Worm (Caenorhabditis elegans) whole organism, L3 larva: ENCODE measurements around the gene R09E10.2.

Source experiments
- R02D3.7 ChIP-seq: fragments of 150-350 bp; optimal IDR thresholded peaks from 2 replicates; lab custom pipeline; 2014; ENCODE audit warnings: missing biosample characterization, missing genetic modification characterization
- ZK546.5 ChIP-seq: sonication (generic microtip); optimal IDR thresholded peaks from 2 replicates; lab custom pipeline; 2017; ENCODE audit warnings: missing biosample characterization, missing genetic modification characterization
- aly-2 ChIP-seq: fragments of 150-350 bp; optimal IDR thresholded peaks from 2 replicates; lab custom pipeline; 2014; ENCODE audit warnings: missing biosample characterization, missing genetic modification characterization
- ama-1 ChIP-seq: fragments of 150-350 bp; optimal IDR thresholded peaks from 2 replicates; lab custom pipeline; 2018
- ceh-16 ChIP-seq: sonication (generic microtip); optimal IDR thresholded peaks from 2 replicates; lab custom pipeline; 2017; ENCODE audit warnings: missing biosample characterization, missing genetic modification characterization
- ceh-28 ChIP-seq: fragments of 150-350 bp; optimal IDR thresholded peaks from 2 replicates; lab custom pipeline; 2014; ENCODE audit warnings: missing biosample characterization, missing genetic modification reagents, missing genetic modification characterization
- ceh-82 ChIP-seq: fragments of 150-350 bp; optimal IDR thresholded peaks from 2 replicates; lab custom pipeline; 2014; ENCODE audit warnings: missing biosample characterization, missing genetic modification characterization
- ceh-9 ChIP-seq: sonication (generic microtip); optimal IDR thresholded peaks from 2 replicates; lab custom pipeline; 2018; ENCODE audit warnings: missing biosample characterization, missing genetic modification characterization
- daf-12 ChIP-seq: fragments of 150-350 bp; optimal IDR thresholded peaks from 2 replicates; lab custom pipeline; 2014; ENCODE audit warnings: missing biosample characterization, missing genetic modification reagents, missing genetic modification characterization
- egl-27 ChIP-seq: sonication (generic microtip); optimal IDR thresholded peaks from 4 replicates; lab custom pipeline; 2017; ENCODE audit warnings: missing biosample characterization, missing genetic modification reagents, missing genetic modification characterization
- egl-5 ChIP-seq: fragments of 150-350 bp; optimal IDR thresholded peaks from 2 replicates; lab custom pipeline; 2017; ENCODE audit warnings: missing biosample characterization, missing genetic modification reagents, missing genetic modification characterization, inconsistent platforms
- elt-1 ChIP-seq: fragments of 150-350 bp; optimal IDR thresholded peaks from 2 replicates; lab custom pipeline; 2014; ENCODE audit warnings: missing biosample characterization, missing genetic modification characterization
- elt-2 ChIP-seq: sonication (generic microtip); optimal IDR thresholded peaks from 2 replicates; lab custom pipeline; 2016; ENCODE audit warnings: missing genetic modification reagents, mild to moderate bottlenecking, missing genetic modification characterization, missing compliant biosample characterization
- elt-3 ChIP-seq, 3 experiments: fragments of 150-350 bp in 1 of 3; sonication (generic microtip) in 2 of 3; optimal IDR thresholded peaks; 2 replicates in 2 of 3; 4 replicates in 1 of 3; lab custom pipeline; 2014 to 2017; ENCODE audit warnings: missing biosample characterization in 3 of 3, missing genetic modification characterization in 3 of 3
- eor-1 ChIP-seq, 2 experiments: fragments of 150-350 bp; optimal IDR thresholded peaks; 2 replicates each; lab custom pipeline; 2014 to 2018; ENCODE audit warnings: missing biosample characterization in 2 of 2, missing genetic modification characterization in 2 of 2
- fkh-10 ChIP-seq: sonication (generic microtip); optimal IDR thresholded peaks from 2 replicates; lab custom pipeline; 2017; ENCODE audit warnings: missing biosample characterization, missing genetic modification reagents, missing genetic modification characterization
- fkh-2 ChIP-seq: fragments of 150-350 bp; optimal IDR thresholded peaks from 2 replicates; lab custom pipeline; 2014; ENCODE audit warnings: missing biosample characterization, missing genetic modification reagents, missing genetic modification characterization
- fos-1 ChIP-seq: fragments of 150-350 bp; optimal IDR thresholded peaks from 2 replicates; lab custom pipeline; 2014; ENCODE audit warnings: missing biosample characterization, missing genetic modification characterization
- hmg-11 ChIP-seq: sonication (generic microtip); optimal IDR thresholded peaks from 2 replicates; lab custom pipeline; 2016; ENCODE audit warnings: missing genetic modification characterization, missing compliant biosample characterization
- jun-1 ChIP-seq: fragments of 150-350 bp; optimal IDR thresholded peaks from 2 replicates; lab custom pipeline; 2014; ENCODE audit warnings: missing biosample characterization, missing genetic modification reagents, missing genetic modification characterization
- lin-15B ChIP-seq: fragments of 150-350 bp; optimal IDR thresholded peaks from 2 replicates; lab custom pipeline; 2014; ENCODE audit warnings: missing biosample characterization, missing genetic modification characterization
- lin-39 ChIP-seq: fragments of 150-350 bp; optimal IDR thresholded peaks from 2 replicates; lab custom pipeline; 2018; ENCODE audit warnings: missing biosample characterization, missing genetic modification reagents, missing genetic modification characterization
- lsy-12 ChIP-seq: sonication (generic microtip); optimal IDR thresholded peaks from 2 replicates; lab custom pipeline; 2016; ENCODE audit warnings: mild to moderate bottlenecking, missing genetic modification characterization, missing compliant biosample characterization
- mdl-1 ChIP-seq: fragments of 150-350 bp; optimal IDR thresholded peaks from 2 replicates; lab custom pipeline; 2014; ENCODE audit warnings: missing biosample characterization, missing genetic modification characterization
- mml-1 ChIP-seq: fragments of 150-350 bp; sonication (generic microtip); optimal IDR thresholded peaks from 3 replicates; lab custom pipeline; 2014; ENCODE audit warnings: missing biosample characterization, missing genetic modification characterization
- nfya-1 ChIP-seq: sonication (generic microtip); optimal IDR thresholded peaks from 2 replicates; lab custom pipeline; 2017; ENCODE audit warnings: missing genetic modification characterization, mild to moderate bottlenecking, missing compliant biosample characterization, antibody characterized with exemption, moderate library complexity; ENCODE audit not compliant: insufficient read depth
- nhr-11 ChIP-seq: fragments of 150-350 bp; optimal IDR thresholded peaks from 2 replicates; lab custom pipeline; 2014; ENCODE audit warnings: missing biosample characterization, missing genetic modification characterization
- nhr-12 ChIP-seq: fragments of 150-350 bp; optimal IDR thresholded peaks from 2 replicates; lab custom pipeline; 2014; ENCODE audit warnings: missing biosample characterization, missing genetic modification characterization
- nhr-23 ChIP-seq: fragments of 150-350 bp; optimal IDR thresholded peaks from 2 replicates; lab custom pipeline; 2014; ENCODE audit warnings: missing biosample characterization, missing genetic modification reagents, missing genetic modification characterization
- nhr-237 ChIP-seq: fragments of 150-350 bp; optimal IDR thresholded peaks from 2 replicates; lab custom pipeline; 2014; ENCODE audit warnings: missing biosample characterization, missing genetic modification characterization
- nhr-25 ChIP-seq: sonication (generic microtip); optimal IDR thresholded peaks from 2 replicates; lab custom pipeline; 2017; ENCODE audit warnings: missing biosample characterization, missing genetic modification characterization
- nhr-28 ChIP-seq: fragments of 150-350 bp; optimal IDR thresholded peaks from 2 replicates; lab custom pipeline; 2014; ENCODE audit warnings: missing biosample characterization, missing genetic modification characterization
- nhr-43 ChIP-seq: sonication (generic microtip); optimal IDR thresholded peaks from 2 replicates; lab custom pipeline; 2016; ENCODE audit warnings: mild to moderate bottlenecking, missing genetic modification characterization, missing compliant biosample characterization; ENCODE audit not compliant: poor library complexity, severe bottlenecking
- nhr-67 ChIP-seq: fragments of 150-350 bp; optimal IDR thresholded peaks from 2 replicates; lab custom pipeline; 2014; ENCODE audit warnings: missing biosample characterization, missing genetic modification characterization
- nhr-76 ChIP-seq: fragments of 150-350 bp; sonication (generic microtip); optimal IDR thresholded peaks from 5 replicates; lab custom pipeline; 2014; ENCODE audit warnings: missing biosample characterization, missing genetic modification characterization
- nhr-77 ChIP-seq: fragments of 150-350 bp; optimal IDR thresholded peaks from 2 replicates; lab custom pipeline; 2014; ENCODE audit warnings: missing biosample characterization, missing genetic modification characterization
- pha-4 ChIP-seq: fragments of 150-350 bp; optimal IDR thresholded peaks from 2 replicates; lab custom pipeline; 2014; ENCODE audit warnings: missing biosample characterization, missing genetic modification reagents, missing genetic modification characterization
- pqm-1 ChIP-seq: fragments of 150-350 bp; optimal IDR thresholded peaks from 2 replicates; lab custom pipeline; 2017; ENCODE audit warnings: missing biosample characterization, missing genetic modification characterization, inconsistent platforms
- sea-2 ChIP-seq: fragments of 150-350 bp; sonication (generic microtip); optimal IDR thresholded peaks from 4 replicates; lab custom pipeline; 2014; ENCODE audit warnings: missing biosample characterization, missing genetic modification reagents, missing genetic modification characterization
- skn-1 ChIP-seq: fragments of 150-350 bp; optimal IDR thresholded peaks from 2 replicates; lab custom pipeline; 2014; ENCODE audit warnings: missing biosample characterization, missing genetic modification characterization
- snpc-4 ChIP-seq: fragments of 150-350 bp; optimal IDR thresholded peaks from 2 replicates; lab custom pipeline; 2014; ENCODE audit warnings: missing biosample characterization, missing genetic modification characterization
- tbx-2 ChIP-seq: sonication (generic microtip); optimal IDR thresholded peaks from 2 replicates; lab custom pipeline; 2016; ENCODE audit warnings: mild to moderate bottlenecking, missing genetic modification characterization, missing compliant biosample characterization
- unc-39 ChIP-seq: sonication (generic microtip); optimal IDR thresholded peaks from 4 replicates; lab custom pipeline; 2017; ENCODE audit warnings: missing biosample characterization, missing genetic modification characterization
- unc-62 ChIP-seq: fragments of 150-350 bp; sonication (generic microtip); optimal IDR thresholded peaks from 4 replicates; lab custom pipeline; 2014; ENCODE audit warnings: missing biosample characterization, missing genetic modification reagents, missing genetic modification characterization
- zag-1 ChIP-seq: fragments of 150-350 bp; optimal IDR thresholded peaks from 2 replicates; lab custom pipeline; 2014; ENCODE audit warnings: missing biosample characterization, missing genetic modification characterization
- ztf-11 ChIP-seq: fragments of 150-350 bp; optimal IDR thresholded peaks from 2 replicates; lab custom pipeline; 2014; ENCODE audit warnings: missing biosample characterization, missing genetic modification characterization
- ztf-4 ChIP-seq: fragments of 150-350 bp; optimal IDR thresholded peaks from 2 replicates; lab custom pipeline; 2014; ENCODE audit warnings: missing biosample characterization, missing genetic modification characterization

The R09E10.2 gene

DNA sequence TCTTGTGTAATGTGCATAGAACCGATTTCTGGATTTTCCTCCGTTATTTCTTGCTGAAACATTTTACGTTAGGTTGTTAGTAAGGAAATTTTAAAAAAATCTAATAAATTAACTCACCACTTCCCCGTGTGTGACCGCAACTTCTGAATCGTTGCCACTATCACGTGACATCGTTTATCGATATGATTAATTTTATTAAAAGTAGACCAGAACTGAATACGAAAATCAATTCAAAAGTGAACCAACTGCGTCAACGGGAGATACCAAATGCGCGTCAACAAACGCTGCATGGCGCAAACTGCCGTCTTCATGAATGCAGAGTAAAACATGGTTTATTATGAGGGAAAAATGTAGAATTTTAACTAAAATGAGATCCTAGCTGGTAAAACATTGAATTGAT is 47.9 kb upstream of the R09E10.2 start, which contains the start of gene sir-2.1:
sir-2.1 (minus strand) TSS at position 212 of the 400 bp plus-strand sequence.
- TF ChIP-seq ztf-11 (tag; lab: Kevin White, UChicago): no peak
- no peak for TF ChIP-seq R02D3.7
- no peak for TF ChIP-seq unc-39 (tag; lab: Kevin White, UChicago)
- TF ChIP-seq ztf-4 (tag; lab: Kevin White, UChicago): no peak
- peak; percentile 54 for TF ChIP-seq lsy-12 (tag; lab: Kevin White, UChicago)
- no peak for TF ChIP-seq aly-2 (tag; lab: Kevin White, UChicago)
- no peak for TF ChIP-seq unc-62 (GFP tag; lab: Kevin White, UChicago)
- TF ChIP-seq fos-1 (tag; lab: Kevin White, UChicago): no peak
- TF ChIP-seq lin-39 (tag; lab: Kevin White, UChicago): peak; percentile 27
- TF ChIP-seq nhr-12: no peak
- TF ChIP-seq elt-2 (tag; lab: Kevin White, UChicago): peak; percentile 32
- TF ChIP-seq ceh-28 (tag; lab: Kevin White, UChicago): peak; percentile 31
- TF ChIP-seq nfya-1: peak; percentile 26
- no peak for TF ChIP-seq pqm-1 (tag; lab: Kevin White, UChicago)
- TF ChIP-seq ceh-9: no peak
- TF ChIP-seq jun-1: peak; percentile 2
- TF ChIP-seq ceh-16 (tag; lab: Kevin White, UChicago): no peak
- peak; percentile 59 for TF ChIP-seq ama-1 (lab: Kevin White, UChicago)
- peak; percentile 55 for TF ChIP-seq nhr-23 (tag; lab: Kevin White, UChicago)
- no peak for TF ChIP-seq zag-1 (tag; lab: Kevin White, UChicago)
- no peak for TF ChIP-seq eor-1 (tag; optimal IDR thresholded peaks at IDR 0.05; lab: Kevin White, UChicago)
- no peak for TF ChIP-seq ZK546.5 (tag; lab: Kevin White, UChicago)
- no peak for TF ChIP-seq skn-1 (tag; lab: Kevin White, UChicago)
- TF ChIP-seq daf-12 (tag; lab: Kevin White, UChicago): no peak
- no peak for TF ChIP-seq ceh-82 (tag; lab: Kevin White, UChicago)
- TF ChIP-seq egl-27 (tag; lab: Kevin White, UChicago): no peak
- no peak for TF ChIP-seq nhr-237 (tag; lab: Kevin White, UChicago)
- TF ChIP-seq nhr-28: no peak
- TF ChIP-seq lin-15B (tag; lab: Kevin White, UChicago): peak; percentile 58
- peak; percentile 33 for TF ChIP-seq snpc-4 (tag; lab: Kevin White, UChicago)
- no peak for TF ChIP-seq nhr-11 (tag; lab: Kevin White, UChicago)
- TF ChIP-seq egl-5: no peak
- TF ChIP-seq nhr-25 (tag; lab: Kevin White, UChicago): peak; percentile 9
- no peak for TF ChIP-seq tbx-2 (tag; lab: Kevin White, UChicago)
- TF ChIP-seq nhr-77 (tag; lab: Kevin White, UChicago): no peak
- TF ChIP-seq mml-1 (tag; lab: Kevin White, UChicago): no peak
- TF ChIP-seq nhr-43 (tag; lab: Kevin White, UChicago): peak; percentile 13
- TF ChIP-seq pha-4 (tag; lab: Kevin White, UChicago): peak; percentile 47
- TF ChIP-seq elt-3 (tag; optimal IDR thresholded peaks at IDR 0.05; lab: Kevin White, UChicago): no peak
- TF ChIP-seq fkh-10 (GFP tag; lab: Kevin White, UChicago): no peak
- TF ChIP-seq nhr-67 (tag; lab: Kevin White, UChicago): no peak
- TF ChIP-seq hmg-11 (tag; lab: Kevin White, UChicago): no peak
- TF ChIP-seq mdl-1 (tag; lab: Kevin White, UChicago): no peak
- no peak for TF ChIP-seq sea-2 (GFP tag; lab: Kevin White, UChicago)
- TF ChIP-seq fkh-2 (tag; lab: Kevin White, UChicago): no peak
- no peak for TF ChIP-seq nhr-76 (tag; lab: Kevin White, UChicago)
- no peak for TF ChIP-seq elt-1 (tag; lab: Kevin White, UChicago)
